Fruit fly (Drosophila melanogaster): ENCODE measurements around the gene MED30.

The MED30 gene

dm6 chr3L:629353-629915, 24.5 kb downstream of the MED30 start (continued):
- TF ChIP-seq CG10631 (GFP tag; optimal IDR thresholded peaks at IDR 0.05), result no peak

DNA sequence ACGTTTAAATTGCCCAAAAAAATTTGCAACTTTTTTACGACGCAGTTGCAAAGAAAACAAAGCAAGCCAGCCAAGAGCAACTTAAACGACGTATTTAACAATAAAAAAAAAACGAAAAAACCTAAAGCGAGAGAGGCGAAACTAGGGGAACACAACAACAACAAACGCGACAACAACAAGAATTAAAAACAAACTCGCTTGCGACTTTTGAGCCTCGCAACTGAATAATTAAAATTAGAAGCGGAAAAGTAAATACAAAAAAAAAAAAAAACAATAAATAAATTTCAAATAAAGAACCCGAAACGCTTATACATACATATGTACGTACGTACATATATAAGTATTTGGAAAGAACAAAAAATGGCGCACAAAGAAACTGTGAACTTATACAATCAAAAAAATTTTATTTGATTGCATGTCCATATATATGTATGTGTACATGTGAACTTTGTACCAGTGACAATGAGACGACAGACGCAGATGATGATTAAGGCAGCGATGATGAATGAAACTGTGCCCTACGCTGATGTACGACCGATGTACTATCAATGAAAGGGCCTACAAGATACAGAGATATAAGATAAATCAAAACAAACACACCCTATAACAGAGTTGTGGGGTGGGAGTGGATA, 25.1 kb downstream of the MED30 start:
- TF ChIP-seq CG11294 (GFP tag; IDR thresholded peaks at IDR 0.05), result no peak
- TF ChIP-seq CG6808 (GFP tag; optimal IDR thresholded peaks at IDR 0.05), result peak; percentile 14
- no peak for TF ChIP-seq eg (GFP tag; IDR thresholded peaks at IDR 0.05)
- TF ChIP-seq CG6854 (GFP tag; optimal IDR thresholded peaks at IDR 0.05), result peak; percentile 48
- peak; percentile 14 for TF ChIP-seq CG6276 (GFP tag; optimal IDR thresholded peaks at IDR 0.05)
- no peak for TF ChIP-seq dac (GFP tag; optimal IDR thresholded peaks at IDR 0.05)
- no peak for TF ChIP-seq Ets21C (GFP tag; optimal IDR thresholded peaks at IDR 0.05)
- peak; percentile 5 for TF ChIP-seq svp (GFP tag)
- TF ChIP-seq Eip78C (GFP tag), result peak; percentile 22
- no peak for TF ChIP-seq fd85E (GFP tag; optimal IDR thresholded peaks at IDR 0.05)

DNA sequence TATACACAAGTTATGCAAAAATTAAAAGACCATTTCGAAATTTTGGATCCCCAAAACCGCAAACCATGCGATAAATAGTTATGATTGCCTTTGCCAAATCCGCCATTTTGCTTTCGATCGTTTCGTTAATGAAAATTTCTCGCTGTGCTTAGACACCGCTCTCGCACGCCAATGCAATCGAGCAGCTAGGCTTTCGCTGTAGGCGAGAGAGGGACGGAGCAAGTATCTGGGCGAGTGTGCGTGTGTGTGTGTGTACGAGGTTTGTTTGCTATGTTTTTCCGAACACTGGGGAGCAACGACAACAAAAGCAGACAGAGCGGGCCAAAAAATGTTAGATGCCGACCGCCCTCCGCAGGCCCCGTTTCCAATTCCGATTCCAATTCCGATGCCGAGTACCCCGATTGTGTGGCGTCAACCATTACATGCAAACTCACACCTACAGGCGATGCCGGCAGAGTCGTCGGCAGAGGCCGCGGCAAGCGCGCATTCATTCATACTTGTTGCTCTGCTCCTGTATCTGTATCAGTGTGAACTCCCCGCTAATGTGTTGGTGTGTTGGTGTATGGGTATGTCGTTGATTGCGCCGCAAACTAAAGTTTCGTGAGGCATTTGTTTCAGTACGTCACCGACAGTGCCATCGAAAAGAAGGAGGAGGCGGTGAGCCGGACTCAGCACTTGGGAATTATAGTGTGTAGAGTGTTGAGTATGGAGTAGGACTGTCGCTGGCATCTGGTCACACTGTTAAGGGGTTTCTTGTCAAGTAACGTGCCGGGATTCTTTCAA, 25.9 kb downstream of the MED30 start:
- TF ChIP-seq CG1621 (tag; optimal IDR thresholded peaks at IDR 0.05), result peak; percentile 25
- peak; percentile 28 for TF ChIP-seq Sox102F (GFP tag; optimal IDR thresholded peaks at IDR 0.05)
- TF ChIP-seq Eip75B (GFP tag; optimal IDR thresholded peaks at IDR 0.05), result peak; percentile 36
- no peak for TF ChIP-seq fd85E (GFP tag; optimal IDR thresholded peaks at IDR 0.05)
- peak; percentile 2 for TF ChIP-seq esn (GFP tag; optimal IDR thresholded peaks at IDR 0.05)
- TF ChIP-seq dac (GFP tag; optimal IDR thresholded peaks at IDR 0.05), result no peak
- TF ChIP-seq eg (GFP tag; IDR thresholded peaks at IDR 0.05), result peak; percentile 78
- TF ChIP-seq CG6276 (GFP tag; optimal IDR thresholded peaks at IDR 0.05), result peak; percentile 69
- peak; percentile 71 for TF ChIP-seq dsx (GFP tag; optimal IDR thresholded peaks at IDR 0.05; ENCODE audit: poor library complexity, severe bottlenecking)
- peak; percentile 43 for TF ChIP-seq CG6854 (GFP tag; optimal IDR thresholded peaks at IDR 0.05)
- peak; percentile 23 for TF ChIP-seq CG10669 (GFP tag; optimal IDR thresholded peaks at IDR 0.05)
- no peak; the same call in none of the 2 replicates for TF ChIP-seq CG11294 (GFP tag; IDR thresholded peaks at IDR 0.05)
- no peak for TF ChIP-seq CG6792 (GFP tag; optimal IDR thresholded peaks at IDR 0.05)
- no peak for TF ChIP-seq achi (GFP tag; optimal IDR thresholded peaks at IDR 0.05)
- TF ChIP-seq CG8119 (GFP tag; IDR thresholded peaks at IDR 0.05), result peak; percentile 75
- no peak for TF ChIP-seq Ets21C (GFP tag; optimal IDR thresholded peaks at IDR 0.05)
- TF ChIP-seq CG15336 (GFP tag; IDR thresholded peaks at IDR 0.05), result peak; percentile 74
- peak; percentile 42 for TF ChIP-seq CG3032 (tag; optimal IDR thresholded peaks at IDR 0.05)
- no peak for TF ChIP-seq CG8319 (GFP tag; optimal IDR thresholded peaks at IDR 0.05)
- no peak for TF ChIP-seq CG11902 (GFP tag; optimal IDR thresholded peaks at IDR 0.05)
- TF ChIP-seq Lpt (GFP tag; optimal IDR thresholded peaks at IDR 0.05), result peak; percentile 86
- TF ChIP-seq fkh (GFP tag; optimal IDR thresholded peaks at IDR 0.05), result peak; percentile 97
- TF ChIP-seq CG8632 (GFP tag; optimal IDR thresholded peaks at IDR 0.05), result no peak
- no peak for TF ChIP-seq CG11762 (GFP tag; optimal IDR thresholded peaks at IDR 0.05; ENCODE audit: insufficient read depth)
- peak; percentile 31 for TF ChIP-seq lz (GFP tag; optimal IDR thresholded peaks at IDR 0.05)
- TF ChIP-seq Eip78C (GFP tag), result peak; percentile 62
- peak; percentile 51 to 76 for TF ChIP-seq ss (GFP tag; optimal IDR thresholded peaks at IDR 0.05)
- peak; percentile 23 for TF ChIP-seq CG7368 (GFP tag; optimal IDR thresholded peaks at IDR 0.05)
- TF ChIP-seq OdsH (GFP tag; optimal IDR thresholded peaks at IDR 0.05), result peak; percentile 24
- peak; percentile 35; the same call in 1 of the 2 replicates for TF ChIP-seq Gug (GFP tag; IDR thresholded peaks at IDR 0.05)
- TF ChIP-seq Met (GFP tag; optimal IDR thresholded peaks at IDR 0.05), result peak; percentile 21
- no peak for TF ChIP-seq Blimp-1 (GFP tag; optimal IDR thresholded peaks at IDR 0.05)
- peak in 1 of 2 experiments; percentile 5 for TF ChIP-seq salr (GFP tag; optimal IDR thresholded peaks at IDR 0.05)
- TF ChIP-seq Ets96B (tag; optimal IDR thresholded peaks at IDR 0.05), result no peak
- no peak for TF ChIP-seq Smox (GFP tag; optimal IDR thresholded peaks at IDR 0.05)
- TF ChIP-seq vri (GFP tag; optimal IDR thresholded peaks at IDR 0.05), result peak; percentile 75
- TF ChIP-seq Hr39 (GFP tag; optimal IDR thresholded peaks at IDR 0.05), result peak; percentile 40
- TF ChIP-seq CG3919 (GFP tag; optimal IDR thresholded peaks at IDR 0.05), result no peak
- peak; percentile 27 for TF ChIP-seq acj6 (GFP tag; optimal IDR thresholded peaks at IDR 0.05)
- TF ChIP-seq Sox15 (GFP tag; optimal IDR thresholded peaks at IDR 0.05), result no peak

Measured in whole organism, prepupa.